Fruit fly (Drosophila melanogaster): ENCODE data around the gene Cyp4d8.

Cyp4d8 gene

DNA sequence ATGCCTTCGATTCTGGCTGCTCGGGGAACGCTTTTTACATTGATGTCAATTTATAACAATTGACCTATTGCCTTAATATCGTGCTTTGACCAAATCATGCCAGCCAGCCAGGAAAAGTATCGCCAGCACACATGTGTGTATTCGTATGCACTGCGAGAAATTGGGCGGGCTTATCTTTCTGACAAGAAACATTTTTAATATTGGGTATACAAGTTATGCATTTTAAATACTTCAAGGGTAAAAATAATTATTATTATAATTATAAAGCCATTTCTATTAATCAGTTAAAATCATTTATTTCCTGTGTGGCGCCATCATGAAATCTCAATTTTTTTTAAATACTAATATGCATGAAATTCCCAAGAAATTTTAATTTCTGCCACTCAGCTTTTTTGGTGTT lies 25.9 kb upstream of the Cyp4d8 start (continued):
- TF ChIP-seq dan (GFP tag; IDR thresholded peaks at IDR 0.05) (no peak), NC2α (GFP tag; optimal IDR thresholded peaks at IDR 0.05) (no peak), CG6272 (GFP tag; IDR thresholded peaks at IDR 0.05) (no peak), CG30020 (tag; optimal IDR thresholded peaks at IDR 0.05) (no peak), Ada2b (GFP tag; IDR thresholded peaks at IDR 0.05) (0 out of 2 replicates have a peak, but pooled peaks have one; percentile 10), chn (GFP tag; optimal IDR thresholded peaks at IDR 0.05) (no peak), CG2116 (GFP tag; optimal IDR thresholded peaks at IDR 0.05) (no peak), Hr39 (optimal IDR thresholded peaks at IDR 0.05) (no peak), pnt (GFP tag; optimal IDR thresholded peaks at IDR 0.05) (no peak), croc (GFP tag; conservative IDR thresholded peaks at IDR 0.05) (no peak), CG31441 (GFP tag; IDR thresholded peaks at IDR 0.05) (peak; percentile 56), CG17359 (tag; optimal IDR thresholded peaks at IDR 0.05) (no peak), CG8765 (GFP tag; IDR thresholded peaks at IDR 0.05) (no peak), CG8359 (GFP tag; optimal IDR thresholded peaks at IDR 0.05; ENCODE audit: borderline replicate concordance) (no peak), YL-1 (GFP tag; optimal IDR thresholded peaks at IDR 0.05) (no peak), esg (GFP tag; conservative IDR thresholded peaks at IDR 0.05) (0 out of 2 replicates have a peak, but pooled peaks have one; percentile 21), amos (GFP tag; IDR thresholded peaks at IDR 0.05; ENCODE audit: partially characterized antibody) (no peak), Doc3 (GFP tag; IDR thresholded peaks at IDR 0.05; ENCODE audit: partially characterized antibody) (no peak), sug (tag; optimal IDR thresholded peaks at IDR 0.05) (no peak), CG10366 (GFP tag; IDR thresholded peaks at IDR 0.05) (peak; percentile 39; the same call in 1 of the 2 replicates), bcd (GFP tag; optimal IDR thresholded peaks at IDR 0.05) (peak; percentile 40), vnd (GFP tag; IDR thresholded peaks at IDR 0.05; ENCODE audit: partially characterized antibody) (no peak), CG15601 (tag; optimal IDR thresholded peaks at IDR 0.05) (no peak), crp (GFP tag; optimal IDR thresholded peaks at IDR 0.05) (no peak), CkIIα-i1 (GFP tag; IDR thresholded peaks at IDR 0.05) (no peak), CG3407 (GFP tag; optimal IDR thresholded peaks at IDR 0.05) (no peak), nau (GFP tag; optimal IDR thresholded peaks at IDR 0.05) (no peak), CG4328 (GFP tag; optimal IDR thresholded peaks at IDR 0.05) (no peak), al (GFP tag; IDR thresholded peaks at IDR 0.05) (no peak), CG10431 (GFP tag; optimal IDR thresholded peaks at IDR 0.05) (no peak), Neu2 (GFP tag; optimal IDR thresholded peaks at IDR 0.05; ENCODE audit: borderline replicate concordance) (no peak), CTCF (GFP tag; optimal IDR thresholded peaks at IDR 0.05) (no peak), D19A (tag; optimal IDR thresholded peaks at IDR 0.05) (peak; percentile 38), CG12769 (tag; optimal IDR thresholded peaks at IDR 0.05) (no peak), fru (optimal IDR thresholded peaks at IDR 0.05) (no peak), caup (GFP tag; optimal IDR thresholded peaks at IDR 0.05; ENCODE audit: severe bottlenecking) (no peak), CG11085 (GFP tag; IDR thresholded peaks at IDR 0.05) (no peak), CG12744 (GFP tag; optimal IDR thresholded peaks at IDR 0.05) (no peak), kay (GFP tag; optimal IDR thresholded peaks at IDR 0.05) (no peak), tx (GFP tag; optimal IDR thresholded peaks at IDR 0.05) (no peak), da (GFP tag; optimal IDR thresholded peaks at IDR 0.05) (no peak), hb (GFP tag; IDR thresholded peaks at IDR 0.05; ENCODE audit: partially characterized antibody) (no peak), CG14014 (GFP tag; IDR thresholded peaks at IDR 0.05) (peak; percentile 46; the same call in 1 of the 2 replicates), CG12236 (GFP tag; optimal IDR thresholded peaks at IDR 0.05) (no peak), ro (GFP tag; IDR thresholded peaks at IDR 0.05) (no peak), stwl (tag; optimal IDR thresholded peaks at IDR 0.05) (no peak), crc (GFP tag; optimal IDR thresholded peaks at IDR 0.05) (no peak), Poxn (GFP tag; IDR thresholded peaks at IDR 0.05) (no peak), CG32532 (GFP tag; IDR thresholded peaks at IDR 0.05) (no peak), grau (tag; optimal IDR thresholded peaks at IDR 0.05) (peak; percentile 47), CG2199 (GFP tag; IDR thresholded peaks at IDR 0.05) (0 out of 3 replicates have a peak, but pooled peaks have one; percentile 24), ftz-f1 (GFP tag; optimal IDR thresholded peaks at IDR 0.05) (no peak), Dip3 (GFP tag; optimal IDR thresholded peaks at IDR 0.05) (no peak)
